Fruit fly (Drosophila melanogaster) whole organism: ENCODE data around the gene Gr97a.

ENCODE experiments used
- CG8478 ChIP-seq: fragments of >200 bp; optimal IDR thresholded peaks from 2 replicates; lab custom pipeline; 2018; ENCODE audit warnings: inconsistent platforms
- Dll ChIP-seq: fragments of >200 bp; optimal IDR thresholded peaks from 2 replicates; lab custom pipeline; 2017
- EcR ChIP-seq, 2 experiments: fragments of >200 bp; optimal IDR thresholded peaks; 2 replicates each; lab custom pipeline; 2017; ENCODE audit warnings: missing biosample characterization in 2 of 2, missing genetic modification characterization in 2 of 2, missing genetic modification reagents in 2 of 2
- pan ChIP-seq: fragments of >200 bp; optimal IDR thresholded peaks from 2 replicates; lab custom pipeline; 2017
- psq ChIP-seq: fragments of >200 bp; optimal IDR thresholded peaks from 2 replicates; lab custom pipeline; 2017
- usp ChIP-seq: fragments of >200 bp; optimal IDR thresholded peaks from 2 replicates; lab custom pipeline; 2017; ENCODE audit warnings: missing biosample characterization, missing genetic modification characterization, mixed read lengths

The Gr97a gene

DNA sequence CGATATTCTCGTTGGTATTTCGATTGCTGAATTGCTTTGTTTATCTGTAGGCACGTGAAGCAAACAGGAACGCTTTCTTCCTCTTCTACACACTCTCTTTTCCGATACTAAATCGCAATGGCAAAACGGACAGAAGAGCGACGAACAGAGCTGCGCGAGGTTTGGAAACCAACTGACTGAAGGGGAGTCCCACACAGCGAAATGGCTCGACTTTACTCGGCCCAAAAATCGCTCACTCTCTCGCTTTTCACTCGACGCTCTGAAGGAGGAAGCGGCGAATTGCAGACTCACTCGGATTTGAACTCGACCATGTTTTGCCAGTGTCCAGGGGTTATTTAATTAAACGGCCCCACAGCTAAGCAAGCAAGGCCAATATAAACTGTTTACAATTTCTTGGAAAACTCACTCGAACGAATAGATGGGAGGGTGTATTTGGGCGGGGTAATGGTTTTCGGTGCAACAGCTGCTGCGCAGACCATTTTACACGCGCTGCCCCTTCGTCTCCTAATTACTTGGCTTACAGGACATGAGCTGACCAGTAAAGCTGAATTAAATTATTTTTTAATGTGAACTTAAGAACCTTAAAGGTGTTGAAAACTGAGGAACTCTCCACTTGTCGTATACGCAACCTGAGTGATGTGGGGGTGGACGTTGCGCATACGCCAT, 7.8 kb downstream of the Gr97a start, which contains the start of gene CG6330:
CG6330 (minus strand) TSS at position 178 of the 666 bp plus-strand sequence.
- TF ChIP-seq Dll (lab: Kevin White, UChicago) (no peak), pan (lab: Kevin White, UChicago) (no peak), psq (lab: Kevin White, UChicago) (no peak), usp (GFP tag; lab: Kevin White, UChicago) (no peak), CG8478 (lab: Kevin White, UChicago) (no peak)

DNA sequence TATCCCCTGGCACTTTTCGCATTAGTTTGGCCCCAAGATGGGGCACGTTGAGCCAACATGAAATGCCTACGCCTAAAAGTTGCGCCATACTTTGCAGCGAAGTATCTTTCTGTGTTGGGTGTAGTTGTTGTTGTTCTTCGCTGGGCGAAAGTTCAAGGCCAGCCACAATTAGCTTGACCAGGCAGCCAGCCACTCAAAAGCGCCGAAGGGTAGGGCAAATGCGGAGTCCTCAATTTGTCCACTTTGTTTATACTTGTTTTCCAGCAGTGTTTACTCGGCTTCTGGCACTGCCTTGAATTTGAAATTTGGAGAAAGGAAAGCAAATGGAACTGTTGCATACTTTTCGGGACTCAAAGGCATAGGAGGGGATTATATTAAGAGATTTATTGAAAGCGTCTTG, 9.2 kb downstream of the Gr97a start:
- TF ChIP-seq pan (lab: Kevin White, UChicago) (no peak), psq (lab: Kevin White, UChicago) (no peak), CG8478 (lab: Kevin White, UChicago) (no peak), usp (GFP tag; lab: Kevin White, UChicago) (no peak), EcR (GFP tag; optimal IDR thresholded peaks at IDR 0.05; lab: Kevin White, UChicago) (no peak), Dll (lab: Kevin White, UChicago) (no peak)

DNA sequence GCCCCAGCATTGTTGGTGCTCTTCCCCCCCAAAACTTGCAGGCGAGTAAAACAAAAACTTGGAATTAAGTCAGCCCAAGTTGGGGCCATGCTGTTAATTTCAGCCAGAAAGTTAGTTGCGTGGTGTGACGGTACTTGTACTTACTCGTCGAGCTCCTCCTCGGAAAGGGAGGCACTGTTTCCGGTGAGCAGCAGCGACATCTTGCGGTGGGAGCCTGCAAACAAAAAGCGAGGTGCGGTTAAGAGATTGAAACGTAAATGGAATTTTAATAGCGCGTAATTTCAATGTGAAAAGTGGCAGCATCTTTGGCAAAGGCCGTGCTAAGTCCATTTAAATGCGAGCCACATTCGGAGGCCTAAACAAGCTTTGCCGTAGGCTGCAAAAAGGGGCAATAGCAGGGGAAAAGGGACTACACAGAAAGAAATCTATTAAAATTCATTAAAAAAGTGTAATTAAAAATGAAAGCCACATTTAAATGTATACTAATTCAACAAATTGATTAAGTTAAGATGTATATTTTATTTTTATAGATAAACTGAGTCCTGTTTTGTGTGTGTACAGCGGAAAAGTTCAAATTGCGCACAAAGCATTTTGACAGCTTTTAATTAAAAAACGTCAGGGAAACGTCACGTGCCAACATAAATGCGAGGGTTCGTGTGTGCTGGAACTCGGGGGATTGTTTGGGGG, 9.8 kb downstream of the Gr97a start:
- no peak for TF ChIP-seq Dll (lab: Kevin White, UChicago)
- no peak for TF ChIP-seq EcR (GFP tag; optimal IDR thresholded peaks at IDR 0.05; lab: Kevin White, UChicago)
- TF ChIP-seq CG8478 (lab: Kevin White, UChicago): no peak
- TF ChIP-seq pan (lab: Kevin White, UChicago): no peak
- no peak for TF ChIP-seq psq (lab: Kevin White, UChicago)
- TF ChIP-seq usp (GFP tag; lab: Kevin White, UChicago): no peak

DNA sequence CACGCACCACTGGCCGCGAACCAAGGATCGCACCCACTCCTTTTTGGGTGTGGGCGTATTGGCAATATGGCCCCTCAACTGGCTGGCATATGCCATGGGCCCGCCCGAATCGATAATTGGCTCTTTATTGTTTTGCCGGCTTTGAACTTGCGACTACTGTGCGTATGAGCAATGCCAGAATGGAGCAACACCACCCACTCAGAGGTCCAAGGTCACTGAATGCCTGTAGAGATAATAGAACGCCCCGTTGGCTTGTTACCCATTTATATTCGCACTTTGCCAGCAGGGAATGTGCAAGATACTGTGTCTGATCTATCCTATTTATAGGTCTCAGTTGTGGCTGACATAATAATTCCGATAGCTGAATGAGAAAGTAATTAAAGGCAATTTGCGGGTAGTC, 10.8 kb downstream of the Gr97a start:
- TF ChIP-seq psq (lab: Kevin White, UChicago): no peak
- TF ChIP-seq EcR (GFP tag; optimal IDR thresholded peaks at IDR 0.05; lab: Kevin White, UChicago): no peak
- no peak for TF ChIP-seq usp (GFP tag; lab: Kevin White, UChicago)
- TF ChIP-seq CG8478 (lab: Kevin White, UChicago): no peak
- TF ChIP-seq Dll (lab: Kevin White, UChicago): no peak
- no peak for TF ChIP-seq pan (lab: Kevin White, UChicago)

DNA sequence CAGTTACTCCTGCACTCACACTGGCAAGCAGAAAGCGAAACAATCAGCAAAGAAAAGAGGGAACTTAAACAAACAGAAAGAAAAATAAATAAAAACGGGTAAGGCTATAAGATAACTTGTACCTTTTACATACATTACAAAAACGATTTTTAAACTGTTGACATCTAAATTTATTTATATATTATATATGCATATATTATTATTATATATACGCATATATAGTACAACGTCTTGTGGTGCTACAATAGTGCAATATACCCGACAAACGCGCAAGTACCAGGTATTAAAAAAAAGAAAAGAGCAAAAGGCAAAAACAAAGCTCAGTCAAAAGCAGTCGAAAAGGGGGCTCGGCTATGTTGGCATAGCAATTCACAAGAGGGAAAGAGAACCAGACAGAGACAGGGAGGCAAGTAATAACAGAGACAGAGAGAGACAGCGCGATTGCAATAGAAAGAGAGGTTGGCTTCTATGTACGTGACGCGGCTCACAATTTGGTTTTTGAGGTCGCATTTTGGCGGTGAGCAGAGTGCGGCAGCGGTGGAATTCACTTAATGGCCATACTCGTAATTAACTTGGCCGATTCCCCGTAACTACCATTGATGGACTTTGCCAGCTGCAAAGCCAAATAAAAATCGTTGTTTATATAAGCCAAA, 12.1 kb downstream of the Gr97a start:
- TF ChIP-seq Dll (lab: Kevin White, UChicago): no peak
- no peak for TF ChIP-seq psq (lab: Kevin White, UChicago)
- TF ChIP-seq CG8478 (lab: Kevin White, UChicago): peak; percentile 44
- no peak for TF ChIP-seq usp (GFP tag; lab: Kevin White, UChicago)
- no peak for TF ChIP-seq EcR (GFP tag; optimal IDR thresholded peaks at IDR 0.05; lab: Kevin White, UChicago)
- peak; percentile 71 for TF ChIP-seq pan (lab: Kevin White, UChicago)

DNA sequence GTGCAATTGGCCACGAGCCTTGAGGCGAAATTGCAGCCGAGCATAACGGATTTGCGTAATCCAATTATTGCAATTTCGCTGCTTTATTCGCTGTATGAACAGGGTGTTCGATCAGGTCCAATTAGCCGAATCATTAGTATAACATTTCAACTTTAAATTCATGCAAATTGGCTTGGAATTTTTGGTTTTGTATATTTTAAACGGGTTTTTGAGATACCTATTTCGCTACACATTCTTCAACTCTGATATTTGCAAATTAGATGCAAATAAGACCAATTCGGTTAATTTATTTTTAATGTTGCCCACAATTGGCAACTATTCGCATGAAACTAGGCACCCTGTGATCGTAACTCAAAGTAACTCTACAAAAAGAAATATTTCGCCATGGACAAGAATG, 12.8 kb downstream of the Gr97a start:
- TF ChIP-seq EcR (GFP tag; optimal IDR thresholded peaks at IDR 0.05; lab: Kevin White, UChicago): no peak

DNA sequence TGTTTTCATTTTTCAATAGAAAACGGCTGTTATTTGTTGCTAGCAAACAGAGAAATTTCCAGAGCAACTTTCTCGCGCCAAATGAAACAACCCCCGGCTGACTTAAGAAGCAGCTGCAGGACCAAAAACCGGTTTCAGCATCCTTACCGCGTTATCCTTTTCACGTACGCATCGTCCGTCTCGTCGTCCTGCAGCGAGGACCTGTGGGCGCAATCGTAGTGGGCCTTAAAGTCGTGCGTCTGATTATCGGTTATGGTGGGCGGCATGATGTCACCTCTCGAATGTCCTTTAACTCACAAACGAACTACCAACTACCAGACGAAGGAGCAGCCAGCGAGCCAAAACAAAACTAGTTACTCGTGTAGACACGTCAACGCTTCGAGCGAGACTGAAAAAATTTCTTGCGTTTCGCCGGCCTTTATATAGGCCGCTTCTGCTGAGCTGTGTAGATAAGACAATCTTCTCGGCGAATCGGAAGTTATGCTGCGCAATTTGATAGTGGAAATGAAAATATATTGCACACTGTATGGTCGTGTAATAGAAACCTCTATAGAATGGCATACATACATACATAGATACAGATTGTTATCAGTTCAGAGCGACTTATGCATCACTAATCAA, 13.3 kb downstream of the Gr97a start:
- no peak for TF ChIP-seq pan (lab: Kevin White, UChicago)
- no peak for TF ChIP-seq usp (GFP tag; lab: Kevin White, UChicago)
- no peak for TF ChIP-seq CG8478 (lab: Kevin White, UChicago)
- TF ChIP-seq EcR (GFP tag; optimal IDR thresholded peaks at IDR 0.05; lab: Kevin White, UChicago): no peak
- TF ChIP-seq psq (lab: Kevin White, UChicago): no peak
- TF ChIP-seq Dll (lab: Kevin White, UChicago): no peak

DNA sequence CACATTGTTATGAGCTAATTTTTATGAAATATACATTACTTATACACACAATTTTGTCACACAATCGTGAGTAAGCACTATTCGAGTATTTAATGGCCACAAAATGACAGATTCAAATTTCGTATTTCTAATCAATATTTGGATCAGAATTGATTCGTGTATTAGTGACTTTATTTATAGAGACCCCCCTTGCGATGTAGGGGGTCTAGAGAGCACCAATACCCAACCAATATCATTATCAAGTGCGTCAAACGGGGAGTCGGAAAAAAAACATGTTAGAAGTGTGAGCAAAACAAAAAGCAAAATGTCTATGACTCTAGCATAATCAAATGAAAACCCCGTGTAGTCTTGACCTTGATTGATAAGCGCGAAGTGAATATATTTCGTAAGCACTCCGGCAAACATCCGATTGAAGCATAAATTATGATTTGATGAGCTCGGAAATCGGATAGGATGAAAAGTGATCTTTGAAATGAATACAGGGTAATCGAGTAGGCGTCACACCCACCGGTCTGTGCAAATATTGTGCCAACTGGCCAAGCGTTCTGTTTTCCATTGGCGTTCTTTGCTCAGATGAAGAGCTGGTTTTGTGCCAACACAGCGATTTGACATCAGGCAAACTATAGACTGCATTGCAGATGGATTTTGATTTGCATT, 14.0 kb downstream of the Gr97a start:
- TF ChIP-seq EcR (GFP tag; optimal IDR thresholded peaks at IDR 0.05; lab: Kevin White, UChicago): no peak

DNA sequence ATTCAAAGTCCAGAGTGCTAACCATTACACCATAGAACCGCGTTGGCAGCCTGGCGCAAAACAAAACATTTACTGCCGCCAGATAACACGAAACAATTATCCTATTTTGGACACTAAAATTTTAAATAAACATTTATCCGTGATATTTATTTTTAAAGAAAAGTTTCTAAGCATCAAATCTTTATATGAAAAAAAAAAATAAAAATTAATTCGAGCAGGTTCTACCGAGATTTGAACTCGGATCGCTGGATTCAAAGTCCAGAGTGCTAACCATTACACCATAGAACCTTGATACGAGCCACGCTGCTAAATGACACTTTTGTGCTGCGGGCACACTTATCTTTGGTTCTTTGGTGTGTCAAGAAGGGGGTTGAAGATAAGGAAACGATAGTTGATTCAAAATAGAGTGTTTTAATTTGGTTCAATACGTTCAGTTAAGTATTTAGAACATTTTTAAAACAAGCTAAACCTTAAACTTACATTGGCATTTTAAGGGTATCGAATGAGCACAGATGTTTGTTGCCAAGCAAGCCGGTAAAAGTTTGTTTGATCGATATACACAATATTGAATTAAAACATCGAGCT, 18.9 kb downstream of the Gr97a start, which contains the start of gene Spag1:
Spag1 (plus strand) TSS at position 535 of the 585 bp plus-strand sequence.
- TF ChIP-seq psq (lab: Kevin White, UChicago) (no peak), pan (lab: Kevin White, UChicago) (no peak), usp (GFP tag; lab: Kevin White, UChicago) (no peak), CG8478 (lab: Kevin White, UChicago) (no peak), EcR (GFP tag; optimal IDR thresholded peaks at IDR 0.05; lab: Kevin White, UChicago) (no peak), Dll (lab: Kevin White, UChicago) (no peak)

DNA sequence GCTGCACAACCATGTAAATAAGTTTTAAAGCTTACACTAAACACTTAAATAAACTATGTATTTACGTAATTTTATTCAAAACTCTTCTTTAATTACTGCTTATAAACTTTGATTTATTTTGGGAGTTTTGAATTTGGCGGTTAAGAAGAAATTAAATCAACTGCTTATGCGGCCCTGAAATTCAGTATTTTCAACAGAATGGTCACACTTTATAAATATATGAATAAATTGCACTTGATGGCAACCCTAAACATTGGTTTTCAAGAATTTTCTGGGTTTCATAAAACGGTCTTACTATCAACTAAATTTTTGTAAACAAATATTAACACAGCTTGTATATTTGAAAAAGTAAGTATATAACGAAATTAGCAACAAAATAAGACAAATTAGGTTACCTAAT, 21.1 kb downstream of the Gr97a start, which contains the start of gene CG14252:
CG14252 (plus strand) TSS at position 302 of the 400 bp plus-strand sequence.
- TF ChIP-seq CG8478 (lab: Kevin White, UChicago) (no peak), usp (GFP tag; lab: Kevin White, UChicago) (no peak), pan (lab: Kevin White, UChicago) (no peak), Dll (lab: Kevin White, UChicago) (no peak)
